Worm (Caenorhabditis elegans): ENCODE data around the gene C29F7.3.

Gene C29F7.3

ce11 chrX:13376185-13376584 is 43.5 kb downstream of the C29F7.3 start:
- TF ChIP-seq lin-13 (GFP tag; optimal IDR thresholded peaks at IDR 0.05) (no peak), D1046.2 (GFP tag; IDR thresholded peaks at IDR 0.05) (0 out of 2 replicates have a peak, but pooled peaks have one; percentile 37), unc-62 (GFP tag; optimal IDR thresholded peaks at IDR 0.05 in 1 of 2) (no peak), unc-62 (tag; optimal IDR thresholded peaks at IDR 0.05) (no peak), snpc-1.2 (GFP tag; IDR thresholded peaks at IDR 0.05) (no peak), aha-1 (tag) (peak; percentile 87), cey-2 (tag; optimal IDR thresholded peaks at IDR 0.05; ENCODE audit: borderline replicate concordance, insufficient read depth) (no peak), ZK337.2 (GFP tag; IDR thresholded peaks at IDR 0.05) (no peak), nhr-111 (GFP tag; optimal IDR thresholded peaks at IDR 0.05) (no peak), zip-2 (tag; optimal IDR thresholded peaks at IDR 0.05) (no peak), daf-19 (GFP tag; conservative IDR thresholded peaks at IDR 0.05) (no peak), F26F4.8 (GFP tag; conservative IDR thresholded peaks at IDR 0.05) (no peak), ZK546.5 (tag; optimal IDR thresholded peaks at IDR 0.05) (no peak), dmd-8 (GFP tag; IDR thresholded peaks at IDR 0.05) (0 out of 2 replicates have a peak, but pooled peaks have one; percentile 29), ceh-20 (GFP tag; IDR thresholded peaks at IDR 0.05) (0 out of 2 replicates have a peak, but pooled peaks have one; percentile 18), set-16 (GFP tag; IDR thresholded peaks at IDR 0.05) (peak; percentile 85)

All from whole organism, L4 larva.